Worm (Caenorhabditis elegans): ENCODE measurements around the gene ddl-3.
"Not testable (repeated sequence)": the region's sequence is repeated elsewhere in the genome, so short reads cannot be mapped to it uniquely, and the experiment has no call there.

- not testable (repeated sequence) for TF ChIP-seq ama-1 (optimal IDR thresholded peaks at IDR 0.05); hmbx-1 (tag; optimal IDR thresholded peaks at IDR 0.05)
Observed at ce11 chrII:14301927-14302326, 42.3 kb downstream of the ddl-3 start, which contains the start of gene ctl-2.

Measured in whole organism, early embryonic.